Fruit fly (Drosophila melanogaster) whole organism, embryonic: Measurements from ENCODE around the gene CG10866.
A peak's percentile ranks its signal among the peaks of the same experiment; 100 is the strongest.

Experiments used
- Adf1 ChIP-seq: fragments of 200-800 bp; sonication (Bioruptor generic); IDR thresholded peaks from 2 replicates; pipeline ENCODE4 v1.3.6; 2022; ENCODE audit warnings: missing biosample characterization, missing genetic modification characterization
- BEAF-32 ChIP-seq: fragments of 200-800 bp; sonication (Bioruptor generic); optimal IDR thresholded peaks from 3 replicates; lab custom pipeline; 2017; ENCODE audit warnings: missing biosample characterization, missing genetic modification characterization, mild to moderate bottlenecking, moderate library complexity, missing genetic modification reagents
- Bgb ChIP-seq: fragments of 200-800 bp; sonication (Bioruptor generic); IDR thresholded peaks from 2 replicates; pipeline ENCODE4 v1.3.6; 2022; ENCODE audit warnings: missing biosample characterization, missing genetic modification characterization; ENCODE audit not compliant: partially characterized antibody
- CG10209 ChIP-seq: fragments of 200-800 bp; sonication (Bioruptor generic); optimal IDR thresholded peaks from 3 replicates; lab custom pipeline; 2017; ENCODE audit warnings: missing biosample characterization, mild to moderate bottlenecking, missing genetic modification characterization, missing genetic modification reagents
- CG11093 ChIP-seq: fragments of 200-800 bp; sonication (Bioruptor generic); IDR thresholded peaks from 3 replicates; pipeline ENCODE4 v1.3.6; 2022; ENCODE audit warnings: missing biosample characterization, missing genetic modification characterization
- CG13894 ChIP-seq: fragments of 200-800 bp; sonication (Bioruptor generic); optimal IDR thresholded peaks from 3 replicates; lab custom pipeline; 2018; ENCODE audit warnings: missing biosample characterization, mild to moderate bottlenecking, missing genetic modification characterization, moderate library complexity
- CG15011 ChIP-seq: fragments of 200-800 bp; sonication (Bioruptor generic); optimal IDR thresholded peaks from 3 replicates; lab custom pipeline; 2018; ENCODE audit warnings: missing biosample characterization, mild to moderate bottlenecking, missing genetic modification characterization
- CG15073 ChIP-seq: fragments of 200-800 bp; sonication (Bioruptor generic); optimal IDR thresholded peaks from 2 replicates; lab custom pipeline; 2016; ENCODE audit warnings: missing biosample characterization, missing genetic modification characterization
- CG17361 ChIP-seq: fragments of 200-800 bp; sonication (Bioruptor generic); IDR thresholded peaks from 3 replicates; pipeline ENCODE4 v1.3.6; 2022; ENCODE audit warnings: missing biosample characterization, missing genetic modification characterization
- CG2129 ChIP-seq: fragments of 200-800 bp; sonication (Bioruptor generic); IDR thresholded peaks from 2 replicates; pipeline ENCODE4 v1.3.6; 2022; ENCODE audit warnings: missing biosample characterization, missing genetic modification characterization; ENCODE audit not compliant: partially characterized antibody
- CG31224 ChIP-seq: fragments of 200-800 bp; sonication (Bioruptor generic); IDR thresholded peaks from 2 replicates; pipeline ENCODE4 v1.3.6; 2022; ENCODE audit warnings: missing biosample characterization, missing genetic modification characterization
- CG31441 ChIP-seq: fragments of 200-800 bp; sonication (Bioruptor generic); IDR thresholded peaks from 2 replicates; pipeline ENCODE4 v1.3.6; 2022; ENCODE audit warnings: missing biosample characterization, missing genetic modification characterization
- CG33213 ChIP-seq: fragments of 200-800 bp; sonication (Bioruptor generic); optimal IDR thresholded peaks from 3 replicates; lab custom pipeline; 2016; ENCODE audit warnings: missing biosample characterization, missing genetic modification characterization
- CG3407 ChIP-seq: fragments of 200-800 bp; sonication (Bioruptor generic); optimal IDR thresholded peaks from 2 replicates; lab custom pipeline; 2018; ENCODE audit warnings: missing biosample characterization, mild to moderate bottlenecking, missing genetic modification characterization
- CG6683 ChIP-seq: fragments of 200-800 bp; sonication (Bioruptor generic); optimal IDR thresholded peaks from 2 replicates; lab custom pipeline; 2017; ENCODE audit warnings: missing biosample characterization, mild to moderate bottlenecking, missing genetic modification characterization, missing genetic modification reagents
- CG7928 ChIP-seq: fragments of 200-800 bp; sonication (Bioruptor generic); optimal IDR thresholded peaks from 2 replicates; lab custom pipeline; 2017; ENCODE audit warnings: missing biosample characterization, mild to moderate bottlenecking, missing genetic modification characterization
- CG7963 ChIP-seq: fragments of 200-800 bp; sonication (Bioruptor generic); IDR thresholded peaks from 3 replicates; pipeline ENCODE4 v1.3.6; 2022; ENCODE audit warnings: missing biosample characterization, missing genetic modification characterization; ENCODE audit not compliant: partially characterized antibody
- CG8281 ChIP-seq: fragments of 200-800 bp; sonication (Bioruptor generic); optimal IDR thresholded peaks from 2 replicates; lab custom pipeline; 2018; ENCODE audit warnings: missing biosample characterization, mild to moderate bottlenecking, missing genetic modification characterization, moderate library complexity
- CG8359 ChIP-seq: fragments of 200-800 bp; sonication (Bioruptor generic); optimal IDR thresholded peaks from 2 replicates; lab custom pipeline; 2017; ENCODE audit warnings: missing biosample characterization, mild to moderate bottlenecking, missing genetic modification characterization, borderline replicate concordance
- CG8478 ChIP-seq: fragments of >200 bp; optimal IDR thresholded peaks from 2 replicates; lab custom pipeline; 2018
- CG8924 ChIP-seq: fragments of 200-800 bp; optimal IDR thresholded peaks from 3 replicates; lab custom pipeline; 2019; ENCODE audit warnings: missing biosample characterization, mild to moderate bottlenecking, missing genetic modification characterization, moderate library complexity
- D19B ChIP-seq: fragments of 200-800 bp; sonication (Bioruptor generic); optimal IDR thresholded peaks from 2 replicates; lab custom pipeline; 2017; ENCODE audit warnings: missing biosample characterization, mild to moderate bottlenecking, missing genetic modification characterization
- Dfd ChIP-seq, 2 experiments: fragments of >200 bp; optimal IDR thresholded peaks; 2 replicates each; lab custom pipeline; 2017; ENCODE audit warnings: missing biosample characterization in 2 of 2, missing genetic modification characterization in 2 of 2
- HmgD ChIP-seq: fragments of 200-800 bp; sonication (Bioruptor generic); optimal IDR thresholded peaks from 3 replicates; lab custom pipeline; 2016; ENCODE audit warnings: missing biosample characterization, missing genetic modification characterization
- NC2β ChIP-seq: fragments of 200-800 bp; sonication (Bioruptor generic); optimal IDR thresholded peaks from 2 replicates; lab custom pipeline; 2016; ENCODE audit warnings: missing biosample characterization, missing genetic modification characterization
- Neu2 ChIP-seq: fragments of 200-800 bp; sonication (Bioruptor generic); optimal IDR thresholded peaks from 3 replicates; lab custom pipeline; 2016; ENCODE audit warnings: missing biosample characterization, missing genetic modification characterization, borderline replicate concordance
- NfI ChIP-seq: fragments of 200-800 bp; sonication (Bioruptor generic); optimal IDR thresholded peaks from 3 replicates; lab custom pipeline; 2018; ENCODE audit warnings: missing biosample characterization, mild to moderate bottlenecking, missing genetic modification characterization, moderate library complexity
- Ravus ChIP-seq: fragments of 200-800 bp; sonication (Bioruptor generic); IDR thresholded peaks from 2 replicates; pipeline ENCODE4 v1.3.6; 2022; ENCODE audit warnings: missing biosample characterization, missing genetic modification characterization
- Tbp ChIP-seq: fragments of >200 bp; optimal IDR thresholded peaks from 2 replicates; lab custom pipeline; 2018; ENCODE audit warnings: missing biosample characterization, missing genetic modification characterization
- Vsx1 ChIP-seq: fragments of 200-800 bp; sonication (Bioruptor generic); optimal IDR thresholded peaks from 2 replicates; lab custom pipeline; 2017; ENCODE audit warnings: missing biosample characterization, mild to moderate bottlenecking, missing genetic modification characterization, missing genetic modification reagents
- ab ChIP-seq: fragments of 200-800 bp; sonication (Bioruptor generic); optimal IDR thresholded peaks from 2 replicates; lab custom pipeline; 2016; ENCODE audit warnings: missing biosample characterization, missing genetic modification characterization
- bab2 ChIP-seq: fragments of 200-800 bp; sonication (Bioruptor generic); optimal IDR thresholded peaks from 2 replicates; lab custom pipeline; 2016; ENCODE audit warnings: missing biosample characterization, missing genetic modification characterization
- br ChIP-seq: fragments of >200 bp; optimal IDR thresholded peaks from 2 replicates; lab custom pipeline; 2017
- crol ChIP-seq: fragments of 200-800 bp; sonication (Bioruptor generic); IDR thresholded peaks from 2 replicates; pipeline ENCODE4 v1.3.6; 2022; ENCODE audit warnings: missing biosample characterization, missing genetic modification characterization
- dan ChIP-seq: fragments of 200-800 bp; sonication (Bioruptor generic); IDR thresholded peaks from 2 replicates; pipeline ENCODE4 v1.3.6; 2022; ENCODE audit warnings: missing biosample characterization, missing genetic modification characterization
- emc ChIP-seq: fragments of 200-800 bp; sonication (Bioruptor generic); optimal IDR thresholded peaks from 2 replicates; lab custom pipeline; 2016; ENCODE audit warnings: missing biosample characterization, missing genetic modification characterization
- eyg ChIP-seq: fragments of 200-800 bp; sonication (Bioruptor generic); optimal IDR thresholded peaks from 3 replicates; lab custom pipeline; 2016; ENCODE audit warnings: missing biosample characterization, missing genetic modification characterization
- fd96Cb ChIP-seq: fragments of 200-800 bp; sonication (Bioruptor generic); optimal IDR thresholded peaks from 2 replicates; lab custom pipeline; 2018; ENCODE audit warnings: missing biosample characterization, mild to moderate bottlenecking, missing genetic modification characterization, moderate library complexity
- her ChIP-seq: fragments of 200-800 bp; sonication (Bioruptor generic); optimal IDR thresholded peaks from 2 replicates; lab custom pipeline; 2016; ENCODE audit warnings: missing biosample characterization, missing genetic modification characterization
- jumu ChIP-seq: fragments of 200-800 bp; sonication (Bioruptor generic); optimal IDR thresholded peaks from 3 replicates; lab custom pipeline; 2016; ENCODE audit warnings: missing biosample characterization, missing genetic modification characterization
- lbe ChIP-seq: fragments of 200-800 bp; sonication (Bioruptor generic); optimal IDR thresholded peaks from 2 replicates; lab custom pipeline; 2016; ENCODE audit warnings: missing biosample characterization, mild to moderate bottlenecking, missing genetic modification characterization
- mam ChIP-seq: fragments of 200-800 bp; sonication (Bioruptor generic); optimal IDR thresholded peaks from 3 replicates; lab custom pipeline; 2016; ENCODE audit warnings: missing biosample characterization, missing genetic modification characterization
- mirr ChIP-seq: fragments of 200-800 bp; sonication (Bioruptor generic); optimal IDR thresholded peaks from 3 replicates; lab custom pipeline; 2018; ENCODE audit warnings: missing biosample characterization, mild to moderate bottlenecking, missing genetic modification characterization
- nmo ChIP-seq: fragments of 200-800 bp; sonication (Bioruptor generic); optimal IDR thresholded peaks from 2 replicates; lab custom pipeline; 2018; ENCODE audit warnings: missing biosample characterization, mild to moderate bottlenecking, missing genetic modification characterization, moderate library complexity
- p53 ChIP-seq: fragments of 200-800 bp; sonication (Bioruptor generic); optimal IDR thresholded peaks from 2 replicates; lab custom pipeline; 2016; ENCODE audit warnings: missing biosample characterization, missing genetic modification characterization
- pros ChIP-seq: fragments of 200-800 bp; sonication (Bioruptor generic); optimal IDR thresholded peaks from 3 replicates; lab custom pipeline; 2019; ENCODE audit warnings: missing biosample characterization, mild to moderate bottlenecking, missing genetic modification characterization, moderate library complexity
- run ChIP-seq: fragments of 200-800 bp; sonication (Bioruptor generic); optimal IDR thresholded peaks from 3 replicates; lab custom pipeline; 2018; ENCODE audit warnings: missing biosample characterization, mild to moderate bottlenecking, missing genetic modification characterization
- so ChIP-seq: fragments of 200-800 bp; sonication (Bioruptor generic); IDR thresholded peaks from 3 replicates; pipeline ENCODE4 v1.3.6; 2022; ENCODE audit warnings: missing biosample characterization, missing genetic modification characterization
- tgo ChIP-seq: fragments of 200-800 bp; sonication (Bioruptor generic); IDR thresholded peaks from 3 replicates; pipeline ENCODE4 v1.3.6; 2022; ENCODE audit warnings: missing biosample characterization, missing genetic modification characterization
- tna ChIP-seq: fragments of 200-800 bp; sonication (Bioruptor generic); IDR thresholded peaks from 2 replicates; pipeline ENCODE4 v1.3.6; 2022; ENCODE audit warnings: missing biosample characterization, missing genetic modification characterization; ENCODE audit not compliant: partially characterized antibody
- wor ChIP-seq: fragments of 200-800 bp; sonication (Bioruptor generic); IDR thresholded peaks from 2 replicates; pipeline ENCODE4 v1.3.6; 2022; ENCODE audit warnings: missing biosample characterization, missing genetic modification characterization
- zfh1 ChIP-seq: fragments of 200-800 bp; sonication (Bioruptor generic); IDR thresholded peaks from 3 replicates; pipeline ENCODE4 v1.3.6; 2022; ENCODE audit warnings: missing biosample characterization, missing genetic modification characterization

Gene CG10866

dm6 chr3L:3952468-3952867 lies 14.7 kb upstream of the CG10866 start, which contains the start of gene CG14984 (continued):
- TF ChIP-seq fd96Cb (tag; lab: Kevin White, UChicago), result peak; percentile 16
- TF ChIP-seq pros (GFP tag; lab: Kevin White, UChicago), result no peak
- TF ChIP-seq Bgb (GFP tag; lab: Robert Waterston, UW), result no peak
- no peak for TF ChIP-seq CG3407 (GFP tag; lab: Kevin White, UChicago)
- TF ChIP-seq CG33213 (GFP tag; lab: Kevin White, UChicago), result peak; percentile 27
- TF ChIP-seq Dfd (GFP tag; optimal IDR thresholded peaks at IDR 0.05; lab: Kevin White, UChicago), result no peak
- TF ChIP-seq CG15073 (GFP tag; lab: Kevin White, UChicago), result no peak
- no peak for TF ChIP-seq wor (GFP tag; lab: Robert Waterston, UW)
- TF ChIP-seq her (GFP tag; lab: Kevin White, UChicago), result no peak
- no peak for TF ChIP-seq br (lab: Kevin White, UChicago)
- TF ChIP-seq CG6683, result no peak
- no peak for TF ChIP-seq CG11093
- TF ChIP-seq run, result no peak
- TF ChIP-seq CG10209 (GFP tag; lab: Kevin White, UChicago), result no peak
- TF ChIP-seq crol (GFP tag; lab: Robert Waterston, UW), result no peak
- TF ChIP-seq zfh1, result no peak
- TF ChIP-seq ab (GFP tag; lab: Kevin White, UChicago), result no peak
- no peak for TF ChIP-seq BEAF-32 (GFP tag; lab: Kevin White, UChicago)
- TF ChIP-seq bab2, result peak; percentile 7
- TF ChIP-seq NC2β (GFP tag; lab: Kevin White, UChicago), result no peak
- TF ChIP-seq CG7963 (GFP tag; lab: Robert Waterston, UW), result no peak
- no peak for TF ChIP-seq CG8924 (tag; lab: Kevin White, UChicago)
- TF ChIP-seq dan, result no peak
- TF ChIP-seq Adf1 (GFP tag; lab: Robert Waterston, UW), result no peak
- TF ChIP-seq CG8281 (tag; lab: Kevin White, UChicago), result no peak
- peak; percentile 59 for TF ChIP-seq CG31224 (GFP tag; lab: Robert Waterston, UW)
- no peak; the same call in 1 of the 3 replicates for TF ChIP-seq CG17361
- no peak for TF ChIP-seq eyg
- TF ChIP-seq mirr (GFP tag; lab: Kevin White, UChicago), result no peak
- peak; percentile 36; the same call in 1 of the 2 replicates for TF ChIP-seq Ravus (GFP tag; lab: Robert Waterston, UW)
- no peak for TF ChIP-seq NfI (GFP tag; lab: Kevin White, UChicago)
- TF ChIP-seq so (GFP tag; lab: Robert Waterston, UW), result no peak
- no peak for TF ChIP-seq CG8359
- no peak for TF ChIP-seq HmgD (GFP tag; lab: Kevin White, UChicago)
- no peak for TF ChIP-seq CG2129
- peak; percentile 53; the same call in 2 of the 3 replicates for TF ChIP-seq tgo (GFP tag; lab: Robert Waterston, UW)
- TF ChIP-seq CG15011 (GFP tag; lab: Kevin White, UChicago), result peak; percentile 44
- TF ChIP-seq jumu, result no peak
- 0 out of 2 replicates have a peak, but pooled peaks have one; percentile 12 for TF ChIP-seq CG31441 (GFP tag; lab: Robert Waterston, UW)
- no peak for TF ChIP-seq Tbp (GFP tag; lab: Kevin White, UChicago)
- TF ChIP-seq mam (GFP tag; lab: Kevin White, UChicago), result peak; percentile 49
- TF ChIP-seq CG13894, result peak; percentile 3
- peak; percentile 67 for TF ChIP-seq lbe (GFP tag; lab: Kevin White, UChicago)
- no peak for TF ChIP-seq CG8478
- TF ChIP-seq p53, result no peak
- no peak for TF ChIP-seq nmo (GFP tag; lab: Kevin White, UChicago)
- peak; percentile 50 for TF ChIP-seq D19B (GFP tag; lab: Kevin White, UChicago)
- no peak for TF ChIP-seq emc (GFP tag; lab: Kevin White, UChicago)
- no peak for TF ChIP-seq Neu2
- TF ChIP-seq Vsx1 (GFP tag; lab: Kevin White, UChicago), result no peak
- TF ChIP-seq CG7928 (GFP tag; lab: Kevin White, UChicago), result peak; percentile 5
- no peak for TF ChIP-seq tna (GFP tag; lab: Robert Waterston, UW)
